Fruit fly (Drosophila melanogaster) whole organism, embryonic: Measurements from ENCODE around the gene apolpp.

ENCODE experiments used
- Bdp1 ChIP-seq: fragments of 200-800 bp; sonication (Bioruptor generic); optimal IDR thresholded peaks from 3 replicates; lab custom pipeline; 2016; ENCODE audit warnings: missing biosample characterization, missing genetic modification characterization
- CG10462 ChIP-seq: fragments of 200-800 bp; sonication (Bioruptor generic); optimal IDR thresholded peaks from 2 replicates; lab custom pipeline; 2016; ENCODE audit warnings: missing biosample characterization, missing genetic modification characterization
- CG11247 ChIP-seq: fragments of 200-800 bp; sonication (Bioruptor generic); IDR thresholded peaks from 2 replicates; pipeline ENCODE4 v1.3.6; 2022; ENCODE audit warnings: missing biosample characterization, missing genetic modification characterization
- CG11723 ChIP-seq: fragments of 200-800 bp; sonication (Bioruptor generic); optimal IDR thresholded peaks from 2 replicates; lab custom pipeline; 2017; ENCODE audit warnings: missing biosample characterization, mild to moderate bottlenecking, missing genetic modification characterization
- CG12071 ChIP-seq: fragments of 200-800 bp; sonication (Bioruptor generic); optimal IDR thresholded peaks from 3 replicates; lab custom pipeline; 2018; ENCODE audit warnings: missing biosample characterization, mild to moderate bottlenecking, missing genetic modification characterization
- CG12219 ChIP-seq: fragments of 200-800 bp; sonication (Bioruptor generic); optimal IDR thresholded peaks from 3 replicates; lab custom pipeline; 2018; ENCODE audit warnings: missing biosample characterization, mild to moderate bottlenecking, missing genetic modification characterization
- CG12236 ChIP-seq: fragments of 200-800 bp; sonication (Bioruptor generic); optimal IDR thresholded peaks from 2 replicates; lab custom pipeline; 2016; ENCODE audit warnings: missing biosample characterization, missing genetic modification characterization
- CG12659 ChIP-seq: fragments of 200-800 bp; sonication (Bioruptor generic); optimal IDR thresholded peaks from 3 replicates; lab custom pipeline; 2017; ENCODE audit warnings: mild to moderate bottlenecking, missing biosample characterization, missing genetic modification reagents, missing genetic modification characterization
- CG12942 ChIP-seq: fragments of 200-800 bp; sonication (Bioruptor generic); optimal IDR thresholded peaks from 3 replicates; lab custom pipeline; 2016; ENCODE audit warnings: missing biosample characterization, missing genetic modification characterization
- CG1647 ChIP-seq: fragments of 200-800 bp; sonication (Bioruptor generic); optimal IDR thresholded peaks from 3 replicates; lab custom pipeline; 2016; ENCODE audit warnings: missing biosample characterization, missing genetic modification characterization
- CG16813 ChIP-seq: fragments of 200-800 bp; sonication (Bioruptor generic); IDR thresholded peaks from 3 replicates; pipeline ENCODE4 v1.3.6; 2022; ENCODE audit warnings: missing biosample characterization, missing genetic modification characterization; ENCODE audit not compliant: partially characterized antibody
- CG2120 ChIP-seq: fragments of 200-800 bp; sonication (Bioruptor generic); optimal IDR thresholded peaks from 3 replicates; lab custom pipeline; 2016; ENCODE audit warnings: missing biosample characterization, missing genetic modification characterization
- CG2199 ChIP-seq: fragments of 200-800 bp; sonication (Bioruptor generic); IDR thresholded peaks from 3 replicates; pipeline ENCODE4 v1.3.6; 2022; ENCODE audit warnings: missing biosample characterization, missing genetic modification characterization
- CG2889 ChIP-seq: fragments of 200-800 bp; sonication (Bioruptor generic); IDR thresholded peaks from 3 replicates; pipeline ENCODE4 v1.3.6; 2022; ENCODE audit warnings: missing biosample characterization, missing genetic modification characterization
- CG30403 ChIP-seq: fragments of 200-800 bp; sonication (Bioruptor generic); optimal IDR thresholded peaks from 3 replicates; lab custom pipeline; 2016; ENCODE audit warnings: missing biosample characterization, missing genetic modification characterization
- CG3838 ChIP-seq: fragments of 200-800 bp; sonication (Bioruptor generic); optimal IDR thresholded peaks from 3 replicates; lab custom pipeline; 2016; ENCODE audit warnings: missing biosample characterization, missing genetic modification characterization
- CG4282 ChIP-seq: fragments of 200-800 bp; sonication (Bioruptor generic); optimal IDR thresholded peaks from 2 replicates; lab custom pipeline; 2016; ENCODE audit warnings: missing biosample characterization, missing genetic modification characterization
- CG6254 ChIP-seq: fragments of 200-800 bp; sonication (Bioruptor generic); optimal IDR thresholded peaks from 3 replicates; lab custom pipeline; 2017; ENCODE audit warnings: mild to moderate bottlenecking, missing biosample characterization, missing genetic modification reagents, missing genetic modification characterization
- CG7928 ChIP-seq: fragments of 200-800 bp; sonication (Bioruptor generic); optimal IDR thresholded peaks from 2 replicates; lab custom pipeline; 2017; ENCODE audit warnings: missing biosample characterization, mild to moderate bottlenecking, missing genetic modification characterization
- CG8388 ChIP-seq: fragments of 200-800 bp; sonication (Bioruptor generic); optimal IDR thresholded peaks from 2 replicates; lab custom pipeline; 2019; ENCODE audit warnings: missing biosample characterization, mild to moderate bottlenecking, missing genetic modification characterization, moderate library complexity
- CG9437 ChIP-seq: fragments of 200-800 bp; sonication (Bioruptor generic); optimal IDR thresholded peaks from 2 replicates; lab custom pipeline; 2018; ENCODE audit warnings: missing biosample characterization, mild to moderate bottlenecking, missing genetic modification characterization
- CG9609 ChIP-seq: fragments of 200-800 bp; sonication (Bioruptor generic); optimal IDR thresholded peaks from 3 replicates; lab custom pipeline; 2016; ENCODE audit warnings: missing biosample characterization, missing genetic modification characterization
- CG9727 ChIP-seq: fragments of 200-800 bp; sonication (Bioruptor generic); optimal IDR thresholded peaks from 3 replicates; lab custom pipeline; 2017; ENCODE audit warnings: missing biosample characterization, mild to moderate bottlenecking, missing genetic modification characterization
- Dip3 ChIP-seq: fragments of 200-800 bp; sonication (Bioruptor generic); optimal IDR thresholded peaks from 3 replicates; lab custom pipeline; 2016; ENCODE audit warnings: missing biosample characterization, missing genetic modification characterization
- Doc3 ChIP-seq: fragments of 200-800 bp; sonication (Bioruptor generic); IDR thresholded peaks from 3 replicates; pipeline ENCODE4 v1.3.6; 2022; ENCODE audit warnings: missing biosample characterization, missing genetic modification characterization; ENCODE audit not compliant: partially characterized antibody
- Gug ChIP-seq: fragments of 200-800 bp; sonication (Bioruptor generic); IDR thresholded peaks from 4 replicates; pipeline ENCODE4 v1.3.6; 2022; ENCODE audit warnings: missing biosample characterization, missing genetic modification characterization
- HLH4C ChIP-seq: fragments of 200-800 bp; sonication (Bioruptor generic); IDR thresholded peaks from 3 replicates; pipeline ENCODE4 v1.3.6; 2022; ENCODE audit warnings: missing biosample characterization, missing genetic modification characterization; ENCODE audit not compliant: partially characterized antibody
- Hmr ChIP-seq: fragments of 200-800 bp; sonication (Bioruptor generic); optimal IDR thresholded peaks from 3 replicates; lab custom pipeline; 2017; ENCODE audit warnings: mild to moderate bottlenecking, missing biosample characterization, missing genetic modification reagents, missing genetic modification characterization
- Mrtf ChIP-seq: fragments of 200-800 bp; sonication (Bioruptor generic); IDR thresholded peaks from 3 replicates; pipeline ENCODE4 v1.3.6; 2022; ENCODE audit warnings: missing biosample characterization, missing genetic modification characterization
- PHDP ChIP-seq: fragments of 200-800 bp; sonication (Bioruptor generic); optimal IDR thresholded peaks from 3 replicates; lab custom pipeline; 2018; ENCODE audit warnings: missing biosample characterization, mild to moderate bottlenecking, missing genetic modification characterization, moderate library complexity
- Scr ChIP-seq: fragments of 200-800 bp; sonication (Bioruptor generic); IDR thresholded peaks from 2 replicates; pipeline ENCODE4 v1.3.6; 2022; ENCODE audit warnings: missing biosample characterization, missing genetic modification characterization; ENCODE audit not compliant: partially characterized antibody
- ara ChIP-seq: fragments of 200-800 bp; sonication (Bioruptor generic); IDR thresholded peaks from 2 replicates; pipeline ENCODE4 v1.3.6; 2022; ENCODE audit warnings: missing biosample characterization, missing genetic modification characterization
- az2 ChIP-seq: fragments of 200-800 bp; sonication (Bioruptor generic); optimal IDR thresholded peaks from 3 replicates; lab custom pipeline; 2016; ENCODE audit warnings: missing biosample characterization, missing genetic modification characterization
- bcd ChIP-seq: fragments of 200-800 bp; sonication (Bioruptor generic); optimal IDR thresholded peaks from 2 replicates; lab custom pipeline; 2017; ENCODE audit warnings: missing biosample characterization, mild to moderate bottlenecking, missing genetic modification characterization
- bigmax ChIP-seq: fragments of 200-800 bp; sonication (Bioruptor generic); optimal IDR thresholded peaks from 2 replicates; lab custom pipeline; 2018; ENCODE audit warnings: missing biosample characterization, mild to moderate bottlenecking, missing genetic modification characterization
- cas ChIP-seq: fragments of 200-800 bp; sonication (Bioruptor generic); IDR thresholded peaks from 2 replicates; pipeline ENCODE4 v1.3.6; 2022; ENCODE audit warnings: missing biosample characterization, missing genetic modification characterization
- dan ChIP-seq: fragments of 200-800 bp; sonication (Bioruptor generic); IDR thresholded peaks from 2 replicates; pipeline ENCODE4 v1.3.6; 2022; ENCODE audit warnings: missing biosample characterization, missing genetic modification characterization
- esg ChIP-seq: fragments of 200-800 bp; sonication (Bioruptor generic); conservative IDR thresholded peaks from 2 replicates; pipeline ENCODE4 v1.3.6; 2022; ENCODE audit warnings: missing biosample characterization, missing genetic modification characterization
- fru ChIP-seq: fragments of >200 bp; optimal IDR thresholded peaks from 2 replicates; lab custom pipeline; 2017
- hth ChIP-seq: fragments of >200 bp; optimal IDR thresholded peaks from 2 replicates; lab custom pipeline; 2017; ENCODE audit warnings: inconsistent platforms
- inv ChIP-seq: fragments of 200-800 bp; sonication (Bioruptor generic); IDR thresholded peaks from 2 replicates; pipeline ENCODE4 v1.3.6; 2022; ENCODE audit warnings: missing biosample characterization, missing genetic modification characterization; ENCODE audit not compliant: partially characterized antibody
- jigr1 ChIP-seq: fragments of 200-800 bp; sonication (Bioruptor generic); IDR thresholded peaks from 3 replicates; pipeline ENCODE4 v1.3.6; 2022; ENCODE audit warnings: missing biosample characterization, missing genetic modification characterization
- jumu ChIP-seq: fragments of 200-800 bp; sonication (Bioruptor generic); optimal IDR thresholded peaks from 3 replicates; lab custom pipeline; 2016; ENCODE audit warnings: missing biosample characterization, missing genetic modification characterization
- mam ChIP-seq: fragments of 200-800 bp; sonication (Bioruptor generic); optimal IDR thresholded peaks from 3 replicates; lab custom pipeline; 2016; ENCODE audit warnings: missing biosample characterization, missing genetic modification characterization
- mirr ChIP-seq: fragments of 200-800 bp; sonication (Bioruptor generic); optimal IDR thresholded peaks from 3 replicates; lab custom pipeline; 2018; ENCODE audit warnings: missing biosample characterization, mild to moderate bottlenecking, missing genetic modification characterization
- pho ChIP-seq: fragments of 200-800 bp; sonication (Bioruptor generic); optimal IDR thresholded peaks from 2 replicates; lab custom pipeline; 2016; ENCODE audit warnings: missing biosample characterization, missing genetic modification characterization
- pnt ChIP-seq: fragments of 200-800 bp; sonication (Bioruptor generic); optimal IDR thresholded peaks from 3 replicates; lab custom pipeline; 2016; ENCODE audit warnings: missing biosample characterization, missing genetic modification characterization
- sima ChIP-seq: fragments of 200-800 bp; sonication (Bioruptor generic); optimal IDR thresholded peaks from 2 replicates; lab custom pipeline; 2016; ENCODE audit warnings: missing biosample characterization, missing genetic modification characterization
- sug ChIP-seq: fragments of 200-800 bp; optimal IDR thresholded peaks from 2 replicates; lab custom pipeline; 2019; ENCODE audit warnings: missing biosample characterization, mild to moderate bottlenecking, missing genetic modification characterization, moderate library complexity
- toy ChIP-seq: fragments of 200-800 bp; sonication (Bioruptor generic); IDR thresholded peaks from 2 replicates; pipeline ENCODE4 v1.3.6; 2022; ENCODE audit warnings: missing biosample characterization, missing genetic modification characterization
- vvl ChIP-seq: fragments of 200-800 bp; sonication (Bioruptor generic); IDR thresholded peaks from 2 replicates; pipeline ENCODE4 v1.3.6; 2022; ENCODE audit warnings: missing biosample characterization, missing genetic modification characterization

The apolpp gene

DNA sequence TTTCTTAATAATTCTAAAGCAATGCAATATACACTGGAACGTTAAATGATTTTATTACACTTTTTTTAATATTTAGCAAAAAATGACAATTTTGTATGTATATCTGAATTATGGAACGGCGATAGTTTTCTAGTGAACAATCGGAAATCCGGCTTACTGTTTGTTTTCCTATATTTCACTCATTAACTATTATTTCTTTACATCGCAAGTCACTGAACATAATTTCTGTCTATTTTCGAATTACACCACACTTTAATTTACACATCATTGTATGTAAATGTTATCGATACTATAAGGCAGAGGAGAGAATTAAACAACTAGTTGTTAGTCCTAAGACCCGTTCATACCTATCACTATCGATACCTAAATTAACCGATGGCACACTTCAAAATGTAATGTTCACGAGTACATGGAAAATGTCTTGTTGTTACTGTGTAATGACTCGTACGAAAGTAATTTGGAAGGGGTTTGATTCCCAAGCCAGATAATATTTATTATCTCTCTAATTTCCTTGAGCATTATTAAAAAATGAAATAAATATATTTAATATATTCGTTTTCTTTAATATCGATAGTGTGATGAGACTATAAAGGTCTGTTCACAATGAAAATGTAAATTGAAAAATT lies 33.9 kb upstream of the apolpp start, which contains the start of gene PlexA (continued):
- TF ChIP-seq HLH4C (GFP tag; lab: Robert Waterston, UW) (no peak; the same call in 2 of the 3 replicates), CG6254 (GFP tag; lab: Kevin White, UChicago) (peak; percentile 23), hth (no peak), CG11723 (peak; percentile 96), mirr (GFP tag; lab: Kevin White, UChicago) (no peak), Mrtf (peak; percentile 96), sug (tag; lab: Kevin White, UChicago) (peak; percentile 83), CG12071 (GFP tag; lab: Kevin White, UChicago) (no peak), Gug (peak; percentile 96), pho (GFP tag; lab: Kevin White, UChicago) (no peak), jumu (GFP tag; lab: Kevin White, UChicago) (peak; percentile 16), Doc3 (peak; percentile 55), esg (peak; percentile 94), toy (peak; percentile 95; the same call in 1 of the 2 replicates), ara (GFP tag; lab: Robert Waterston, UW) (no peak), jigr1 (GFP tag; lab: Robert Waterston, UW) (peak; percentile 91; the same call in 2 of the 3 replicates), Bdp1 (GFP tag; lab: Kevin White, UChicago) (peak; percentile 47), vvl (peak; percentile 97), bcd (GFP tag; lab: Kevin White, UChicago) (peak; percentile 90), CG2120 (GFP tag; lab: Kevin White, UChicago) (peak; percentile 80), CG10462 (GFP tag; lab: Kevin White, UChicago) (peak; percentile 62), CG9609 (GFP tag; lab: Kevin White, UChicago) (peak; percentile 70), CG11247 (GFP tag; lab: Robert Waterston, UW) (peak; percentile 95), CG3838 (GFP tag; lab: Kevin White, UChicago) (no peak), CG30403 (GFP tag; lab: Kevin White, UChicago) (peak; percentile 89), CG12219 (peak; percentile 52), CG9727 (GFP tag; lab: Kevin White, UChicago) (peak; percentile 78), fru (lab: Kevin White, UChicago) (no peak), inv (GFP tag; lab: Robert Waterston, UW) (peak; percentile 73), mam (peak; percentile 80), CG4282 (GFP tag; lab: Kevin White, UChicago) (peak; percentile 48), PHDP (tag; lab: Kevin White, UChicago) (peak; percentile 85), CG2199 (GFP tag; lab: Robert Waterston, UW) (peak; percentile 77; the same call in 2 of the 3 replicates), CG16813 (GFP tag; lab: Robert Waterston, UW) (peak; percentile 84), CG7928 (GFP tag; lab: Kevin White, UChicago) (peak; percentile 31), dan (GFP tag; lab: Robert Waterston, UW) (no peak), az2 (GFP tag; lab: Kevin White, UChicago) (peak; percentile 89), Scr (GFP tag; lab: Robert Waterston, UW) (peak; percentile 73), cas (GFP tag; lab: Robert Waterston, UW) (peak; percentile 87), Hmr (GFP tag; lab: Kevin White, UChicago) (peak; percentile 80), bigmax (GFP tag; lab: Kevin White, UChicago) (peak; percentile 17), CG12236 (GFP tag; lab: Kevin White, UChicago) (no peak), CG9437 (GFP tag; lab: Kevin White, UChicago) (peak; percentile 80), CG12942 (GFP tag; lab: Kevin White, UChicago) (peak; percentile 91), sima (GFP tag; lab: Kevin White, UChicago) (no peak), CG8388 (GFP tag; lab: Kevin White, UChicago) (peak; percentile 79), CG1647 (GFP tag; lab: Kevin White, UChicago) (peak; percentile 57), Dip3 (GFP tag; lab: Kevin White, UChicago) (peak; percentile 70), pnt (GFP tag; lab: Kevin White, UChicago) (peak; percentile 82), CG12659 (GFP tag; lab: Kevin White, UChicago) (peak; percentile 87), CG2889 (GFP tag; lab: Robert Waterston, UW) (peak; percentile 95)
